Worm (Caenorhabditis elegans): Measurements from ENCODE around the gene Y54G2A.26.

DNA sequence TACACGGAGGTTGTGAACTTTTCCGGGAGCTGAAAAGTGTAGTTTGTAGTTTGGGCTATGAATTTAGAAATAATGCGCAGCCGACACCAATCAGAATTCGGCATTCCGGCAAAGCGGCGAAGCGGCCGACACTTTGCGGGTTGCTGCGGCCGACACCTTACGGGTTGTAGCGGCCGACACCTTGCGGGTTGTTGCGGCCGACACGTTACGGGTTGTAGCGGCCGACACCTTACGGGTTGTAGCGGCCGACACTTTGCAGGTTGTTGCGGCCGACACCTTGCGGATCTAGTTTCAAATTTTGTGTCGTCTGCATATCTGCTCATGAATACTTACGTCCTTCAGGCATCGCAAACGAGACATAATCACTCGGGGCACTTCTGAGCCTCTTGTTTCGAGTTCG lies 28.4 kb downstream of the Y54G2A.26 start:
- TF ChIP-seq flt-1 (GFP tag; IDR thresholded peaks at IDR 0.05) = no peak
- no peak for TF ChIP-seq T22C8.4 (GFP tag; IDR thresholded peaks at IDR 0.05)
- no peak for TF ChIP-seq tab-1 (GFP tag; IDR thresholded peaks at IDR 0.05)
- TF ChIP-seq ztf-23 (GFP tag; IDR thresholded peaks at IDR 0.05) = no peak
- no peak for TF ChIP-seq ztf-29 (GFP tag; IDR thresholded peaks at IDR 0.05)

All from whole organism, midembryonic.